Worm (Caenorhabditis elegans) whole organism, young adult: ENCODE data around the gene K03H1.11.

Experiments
- B0019.2 ChIP-seq: fragments of 200-800 bp; sonication (Bioruptor generic); conservative IDR thresholded peaks from 2 replicates; pipeline ENCODE4 v1.3.6; 2022; ENCODE audit warnings: missing genetic modification reagents, missing genetic modification characterization, missing compliant biosample characterization
- D2030.7 ChIP-seq: fragments of 200-800 bp; sonication (Bioruptor generic); IDR thresholded peaks from 2 replicates; pipeline ENCODE4 v1.3.6; 2022; ENCODE audit warnings: missing genetic modification reagents, missing genetic modification characterization, missing compliant biosample characterization
- F23B12.7 ChIP-seq: sonication (generic microtip); optimal IDR thresholded peaks from 2 replicates; lab custom pipeline; 2017; ENCODE audit warnings: missing genetic modification characterization, mild to moderate bottlenecking, missing compliant biosample characterization, antibody characterized with exemption, moderate library complexity; ENCODE audit not compliant: insufficient read depth
- F55B11.4 ChIP-seq: sonication (generic microtip); optimal IDR thresholded peaks from 2 replicates; lab custom pipeline; 2016; ENCODE audit warnings: missing compliant biosample characterization, missing genetic modification characterization, borderline replicate concordance; ENCODE audit not compliant: insufficient read depth
- T07F8.4 ChIP-seq: sonication (generic microtip); optimal IDR thresholded peaks from 2 replicates; lab custom pipeline; 2016; ENCODE audit warnings: mild to moderate bottlenecking, missing genetic modification characterization, moderate library complexity, missing compliant biosample characterization
- Y53G8AR.9 ChIP-seq: fragments of 200-800 bp; sonication (Bioruptor generic); conservative IDR thresholded peaks from 2 replicates; pipeline ENCODE4 v1.3.6; 2022; ENCODE audit warnings: missing genetic modification reagents, missing genetic modification characterization, missing compliant biosample characterization
- Y56A3A.18 ChIP-seq: fragments of 200-800 bp; sonication (Bioruptor generic); IDR thresholded peaks from 2 replicates; pipeline ENCODE4 v1.3.6; 2022; ENCODE audit warnings: missing genetic modification reagents, missing genetic modification characterization, missing compliant biosample characterization
- ama-1 ChIP-seq, 3 experiments: fragments of 150-350 bp in 1 of 3; sonication (generic microtip) in 2 of 3; optimal IDR thresholded peaks; 2 replicates each; lab custom pipeline; 2014 to 2018; ENCODE audit warnings: missing biosample characterization in 2 of 3, missing genetic modification characterization in 2 of 3, missing genetic modification reagents in 2 of 3
- aptf-2 ChIP-seq: fragments of 200-800 bp; sonication (Bioruptor generic); conservative IDR thresholded peaks from 2 replicates; pipeline ENCODE4 v1.3.6; 2022; ENCODE audit warnings: missing genetic modification reagents, missing genetic modification characterization, missing compliant biosample characterization
- aptf-3 ChIP-seq: fragments of 200-800 bp; sonication (Bioruptor generic); IDR thresholded peaks from 2 replicates; pipeline ENCODE4 v1.3.6; 2022; ENCODE audit warnings: missing genetic modification characterization, missing compliant biosample characterization
- athp-1 ChIP-seq: sonication (generic microtip); optimal IDR thresholded peaks from 2 replicates; lab custom pipeline; 2017; ENCODE audit warnings: mild to moderate bottlenecking, missing genetic modification characterization, missing compliant biosample characterization
- attf-6 ChIP-seq: fragments of 200-800 bp; sonication (Bioruptor generic); IDR thresholded peaks from 2 replicates; pipeline ENCODE4 v1.3.6; 2022; ENCODE audit warnings: missing genetic modification reagents, missing genetic modification characterization, missing compliant biosample characterization
- cebp-1 ChIP-seq, 2 experiments: fragments of 200-800 bp in 1 of 2; sonication (Bioruptor generic) in 1 of 2; sonication (generic microtip) in 1 of 2; IDR thresholded peaks in 1 of 2; optimal IDR thresholded peaks in 1 of 2; 2 replicates each; pipeline versions ENCODE4 v1.3.6 to Lab custom; 2017 to 2022; ENCODE audit warnings: missing compliant biosample characterization in 2 of 2, missing genetic modification characterization in 2 of 2, mild to moderate bottlenecking in 1 of 2, missing genetic modification reagents in 1 of 2, moderate library complexity in 1 of 2
- cebp-2 ChIP-seq: fragments of 200-800 bp; sonication (Bioruptor generic); IDR thresholded peaks from 2 replicates; pipeline ENCODE4 v1.3.6; 2022; ENCODE audit warnings: missing genetic modification characterization, missing compliant biosample characterization
- ceh-100 ChIP-seq: fragments of 200-800 bp; sonication (Bioruptor generic); IDR thresholded peaks from 2 replicates; pipeline ENCODE4 v1.3.6; 2022; ENCODE audit warnings: missing genetic modification reagents, missing genetic modification characterization, missing compliant biosample characterization
- ceh-27 ChIP-seq: fragments of 200-800 bp; sonication (Bioruptor generic); optimal IDR thresholded peaks from 2 replicates; lab custom pipeline; 2018; ENCODE audit warnings: mild to moderate bottlenecking, missing genetic modification characterization, moderate library complexity, missing compliant biosample characterization
- ceh-58 ChIP-seq: fragments of 200-800 bp; sonication (Bioruptor generic); IDR thresholded peaks from 2 replicates; pipeline ENCODE4 v1.3.6; 2022; ENCODE audit warnings: missing genetic modification characterization, missing compliant biosample characterization
- die-1 ChIP-seq: sonication (generic microtip); optimal IDR thresholded peaks from 2 replicates; lab custom pipeline; 2016; ENCODE audit warnings: missing genotype, mild to moderate bottlenecking, missing genetic modification characterization, missing compliant biosample characterization
- dpff-1 ChIP-seq: sonication (generic microtip); optimal IDR thresholded peaks from 2 replicates; lab custom pipeline; 2017; ENCODE audit warnings: mild to moderate bottlenecking, missing genetic modification characterization, missing compliant biosample characterization
- efl-1 ChIP-seq: fragments of 150-350 bp; optimal IDR thresholded peaks from 2 replicates; lab custom pipeline; 2014; ENCODE audit warnings: missing biosample characterization, missing genetic modification reagents, missing genetic modification characterization
- egl-44 ChIP-seq: fragments of 200-800 bp; sonication (Bioruptor generic); IDR thresholded peaks from 2 replicates; pipeline ENCODE4 v1.3.6; 2022; ENCODE audit warnings: missing genetic modification reagents, missing genetic modification characterization, missing compliant biosample characterization
- fkh-3 ChIP-seq: sonication (generic microtip); optimal IDR thresholded peaks from 2 replicates; lab custom pipeline; 2016; ENCODE audit warnings: mild to moderate bottlenecking, missing genetic modification characterization, missing compliant biosample characterization
- gei-17 ChIP-seq: fragments of 200-800 bp; sonication (Bioruptor generic); optimal IDR thresholded peaks from 2 replicates; lab custom pipeline; 2018; ENCODE audit warnings: mild to moderate bottlenecking, missing genetic modification characterization, missing compliant biosample characterization
- hsf-1 ChIP-seq: fragments of 200-800 bp; sonication (Bioruptor generic); IDR thresholded peaks from 2 replicates; pipeline ENCODE4 v1.3.6; 2022; ENCODE audit warnings: missing genetic modification reagents, missing genetic modification characterization, missing compliant biosample characterization
- lin-26 ChIP-seq: fragments of 200-800 bp; sonication (Bioruptor generic); IDR thresholded peaks from 2 replicates; pipeline ENCODE4 v1.3.6; 2022; ENCODE audit warnings: missing genetic modification reagents, missing genetic modification characterization, missing compliant biosample characterization
- lsy-27 ChIP-seq: sonication (generic microtip); optimal IDR thresholded peaks from 2 replicates; lab custom pipeline; 2017; ENCODE audit warnings: missing genetic modification characterization, mild to moderate bottlenecking, missing compliant biosample characterization, antibody characterized with exemption, missing genotype, borderline replicate concordance; ENCODE audit not compliant: insufficient read depth
- nhr-179 ChIP-seq: sonication (generic microtip); optimal IDR thresholded peaks from 2 replicates; lab custom pipeline; 2016; ENCODE audit warnings: mild to moderate bottlenecking, missing genetic modification characterization, missing compliant biosample characterization
- nhr-27 ChIP-seq: fragments of 200-800 bp; sonication (Bioruptor generic); optimal IDR thresholded peaks from 2 replicates; lab custom pipeline; 2018; ENCODE audit warnings: mild to moderate bottlenecking, missing genetic modification characterization, moderate library complexity, missing compliant biosample characterization
- rcor-1 ChIP-seq: fragments of 200-800 bp; sonication (Bioruptor generic); IDR thresholded peaks from 2 replicates; pipeline ENCODE4 v1.3.6; 2022; ENCODE audit warnings: missing genetic modification reagents, missing genetic modification characterization, missing compliant biosample characterization
- rec-8 ChIP-seq, 2 experiments: sonication (generic microtip); optimal IDR thresholded peaks; 2 replicates each; lab custom pipeline; 2016; ENCODE audit warnings: mild to moderate bottlenecking in 2 of 2, missing genetic modification characterization in 2 of 2, missing genetic modification reagents in 2 of 2, missing genotype in 2 of 2, missing biosample characterization in 1 of 2, missing compliant biosample characterization in 1 of 2, moderate library complexity in 1 of 2
- repo-1 ChIP-seq: sonication (generic microtip); optimal IDR thresholded peaks from 2 replicates; lab custom pipeline; 2017; ENCODE audit warnings: mild to moderate bottlenecking, missing genetic modification characterization, missing compliant biosample characterization
- rpc-1 ChIP-seq, 2 experiments: fragments of 150-350 bp in 1 of 2; sonication (generic microtip) in 1 of 2; optimal IDR thresholded peaks; 2 replicates each; lab custom pipeline; 2014 to 2018; ENCODE audit warnings: missing biosample characterization in 1 of 2, missing genetic modification characterization in 1 of 2, missing genetic modification reagents in 1 of 2, missing genotype in 1 of 2
- snpc-4 ChIP-seq, 5 experiments: fragments of 150-350 bp in 1 of 5; sonication (generic microtip) in 4 of 5; optimal IDR thresholded peaks; 2 replicates each; lab custom pipeline; 2014 to 2018; ENCODE audit warnings: missing genetic modification characterization in 5 of 5, missing biosample characterization in 3 of 5, antibody characterized with exemption in 2 of 5, mild to moderate bottlenecking in 2 of 5, missing compliant biosample characterization in 2 of 5, missing genotype in 2 of 5, moderate library complexity in 2 of 5, missing genetic modification reagents in 1 of 5
- tbx-9 ChIP-seq: sonication (generic microtip); optimal IDR thresholded peaks from 2 replicates; lab custom pipeline; 2016; ENCODE audit warnings: borderline replicate concordance, missing genetic modification characterization, inconsistent platforms, missing compliant biosample characterization
- tlf-1 ChIP-seq: fragments of 200-800 bp; sonication (Bioruptor generic); optimal IDR thresholded peaks from 2 replicates; lab custom pipeline; 2018; ENCODE audit warnings: mild to moderate bottlenecking, missing genetic modification characterization, missing compliant biosample characterization
- zim-3 ChIP-seq: sonication (generic microtip); optimal IDR thresholded peaks from 2 replicates; lab custom pipeline; 2017; ENCODE audit warnings: mild to moderate bottlenecking, missing genetic modification characterization, moderate library complexity, missing compliant biosample characterization
- ztf-18 ChIP-seq: sonication (generic microtip); optimal IDR thresholded peaks from 2 replicates; lab custom pipeline; 2016; ENCODE audit warnings: missing genotype, mild to moderate bottlenecking, missing genetic modification characterization, missing compliant biosample characterization
- ztf-22 ChIP-seq: fragments of 200-800 bp; sonication (Bioruptor generic); optimal IDR thresholded peaks from 2 replicates; lab custom pipeline; 2018; ENCODE audit warnings: mild to moderate bottlenecking, missing genetic modification characterization, moderate library complexity, missing compliant biosample characterization
- ztf-28 ChIP-seq: fragments of 200-800 bp; sonication (Bioruptor generic); IDR thresholded peaks from 2 replicates; pipeline ENCODE4 v1.3.6; 2022; ENCODE audit warnings: missing genetic modification reagents, missing genetic modification characterization, missing compliant biosample characterization

K03H1.11 gene

DNA sequence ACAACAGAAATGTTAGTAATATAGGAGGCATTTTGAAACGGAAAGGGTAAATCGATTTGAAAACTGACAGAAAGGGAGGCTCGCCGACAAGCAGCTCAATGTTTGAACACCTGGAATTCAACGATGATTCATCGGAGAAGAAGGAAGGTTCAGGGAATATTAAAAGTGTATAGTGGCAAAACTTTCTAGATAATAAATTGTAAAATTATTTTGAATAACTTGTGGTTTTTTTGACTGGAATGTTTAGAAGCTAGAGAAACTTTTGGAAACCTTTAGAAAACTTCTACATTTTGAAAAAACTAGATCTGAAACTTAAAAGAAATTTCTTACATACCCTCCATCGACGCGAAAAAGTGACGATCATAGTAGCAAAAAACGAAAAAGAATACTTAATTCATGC is 46.1 kb upstream of the K03H1.11 start, which contains the start of gene pqn-8 (continued):
- TF ChIP-seq rcor-1 (GFP tag; lab: Robert Waterston, UW) (no peak), attf-6 (GFP tag; lab: Robert Waterston, UW) (no peak)

DNA sequence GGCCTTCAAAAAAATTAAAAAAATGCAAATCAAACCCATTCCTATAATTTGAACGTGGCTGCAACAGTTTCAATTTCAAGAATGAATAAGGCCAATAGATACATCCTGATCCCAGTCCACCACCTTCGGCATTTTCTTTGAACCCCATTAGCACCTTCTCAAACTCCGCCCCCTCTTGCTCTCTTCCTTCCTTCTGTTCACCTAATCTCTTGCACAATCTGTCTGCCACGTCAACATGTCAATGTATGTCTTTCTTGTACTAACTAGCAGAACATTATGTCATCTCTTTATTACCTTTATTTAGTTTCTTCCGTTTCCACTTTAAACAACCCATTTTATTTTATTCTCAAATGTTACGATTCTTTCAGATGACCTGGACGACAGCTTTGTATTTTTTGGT is 41.8 kb upstream of the K03H1.11 start, which contains the start of gene C05B5.4:
Gene C05B5.4, plus strand, starts transcription at position 351 of the 400 bp plus-strand sequence.
- TF ChIP-seq F23B12.7 (tag; lab: Kevin White, UChicago) (no peak), T07F8.4 (tag; lab: Kevin White, UChicago) (no peak), ztf-22 (GFP tag; lab: Kevin White, UChicago) (no peak), ceh-100 (GFP tag; lab: Robert Waterston, UW) (no peak), Y56A3A.18 (no peak), lin-26 (no peak), aptf-3 (GFP tag; lab: Robert Waterston, UW) (no peak), B0019.2 (GFP tag; lab: Robert Waterston, UW) (no peak), ceh-27 (no peak), tlf-1 (GFP tag; lab: Kevin White, UChicago) (no peak), die-1 (tag; lab: Kevin White, UChicago) (no peak), D2030.7 (GFP tag; lab: Robert Waterston, UW) (no peak), nhr-27 (tag; lab: Kevin White, UChicago) (no peak), aptf-2 (GFP tag; lab: Robert Waterston, UW) (no peak), athp-1 (tag; lab: Kevin White, UChicago) (no peak), nhr-179 (no peak), egl-44 (GFP tag; lab: Robert Waterston, UW) (no peak), rec-8 (tag; optimal IDR thresholded peaks at IDR 0.05; lab: Kevin White, UChicago) (no peak)

DNA sequence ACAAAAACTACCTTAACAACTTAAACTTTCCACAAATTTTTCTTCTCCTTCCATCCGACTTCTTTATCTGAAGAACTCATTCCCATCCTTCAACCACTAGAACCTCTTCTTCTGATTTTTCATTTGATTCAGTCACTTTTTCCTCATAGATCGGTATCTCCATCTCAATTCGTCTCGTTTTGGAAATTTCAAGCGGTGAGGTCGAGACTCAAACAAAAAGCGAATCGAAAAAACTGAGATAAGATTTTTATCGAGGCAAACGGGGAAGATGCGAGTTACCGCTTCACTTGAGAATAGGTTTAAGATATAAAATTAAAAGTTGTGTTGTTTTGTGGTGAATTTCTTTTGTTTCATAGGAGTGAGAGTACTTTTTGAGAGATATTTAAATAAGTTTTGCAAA is 39.6 kb upstream of the K03H1.11 start:
- TF ChIP-seq Y53G8AR.9 (GFP tag; lab: Robert Waterston, UW) (no peak), fkh-3 (tag; lab: Kevin White, UChicago) (no peak), cebp-1 (GFP tag; IDR thresholded peaks at IDR 0.05; lab: Robert Waterston, UW) (no peak), cebp-1 (tag; optimal IDR thresholded peaks at IDR 0.05; lab: Kevin White, UChicago) (no peak), F55B11.4 (tag; lab: Kevin White, UChicago) (no peak), repo-1 (no peak), snpc-4 (GFP tag; optimal IDR thresholded peaks at IDR 0.05; lab: Kevin White, UChicago) (no peak), snpc-4 (tag; optimal IDR thresholded peaks at IDR 0.05; lab: Kevin White, UChicago) (no peak)
- TF ChIP-seq, all 124 proteins: peak for 0

DNA sequence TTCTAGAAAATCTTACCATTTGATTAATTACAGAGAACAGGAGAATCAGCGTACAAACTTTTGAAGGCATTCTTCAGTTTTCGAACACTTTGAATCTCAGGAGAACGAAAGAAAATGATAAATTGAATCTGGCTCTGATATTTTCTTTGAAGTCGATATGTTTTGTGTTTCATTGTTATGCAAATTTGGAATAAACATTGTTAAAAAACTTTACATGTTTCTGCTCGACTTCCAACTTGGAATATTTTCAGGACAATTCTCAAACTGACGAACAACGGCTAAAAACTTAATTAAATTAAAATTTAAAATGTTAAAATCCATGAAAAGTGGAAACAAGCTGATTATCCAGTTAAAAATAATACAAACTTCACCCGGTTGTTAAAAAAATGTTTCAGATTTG is 36.6 kb upstream of the K03H1.11 start, which contains the start of gene C05B5.1:
Gene C05B5.1, minus strand, starts transcription at position 101 of the 400 bp plus-strand sequence.
- TF ChIP-seq ceh-58 (GFP tag; lab: Robert Waterston, UW) (no peak), efl-1 (GFP tag; lab: Kevin White, UChicago) (no peak), rpc-1 (optimal IDR thresholded peaks at IDR 0.05; lab: Kevin White, UChicago) (no peak), rpc-1 (tag; optimal IDR thresholded peaks at IDR 0.05; lab: Kevin White, UChicago) (no peak), lsy-27 (no peak), zim-3 (tag; lab: Kevin White, UChicago) (no peak), ama-1 (optimal IDR thresholded peaks at IDR 0.05; lab: Kevin White, UChicago) (no peak), ama-1 (GFP tag; optimal IDR thresholded peaks at IDR 0.05; lab: Kevin White, UChicago) (no peak), die-1 (tag; lab: Kevin White, UChicago) (no peak), gei-17 (GFP tag; lab: Kevin White, UChicago) (no peak), tbx-9 (tag; lab: Kevin White, UChicago) (no peak), cebp-2 (GFP tag; lab: Robert Waterston, UW) (no peak), dpff-1 (tag; lab: Kevin White, UChicago) (no peak), ztf-18 (tag; lab: Kevin White, UChicago) (no peak), hsf-1 (GFP tag; lab: Robert Waterston, UW) (no peak), ztf-28 (GFP tag; lab: Robert Waterston, UW) (no peak), athp-1 (tag; lab: Kevin White, UChicago) (no peak), F55B11.4 (tag; lab: Kevin White, UChicago) (no peak)
